Fruit fly (Drosophila melanogaster) whole organism, prepupa: ENCODE data around the gene Marcal1.

ENCODE experiments used
- CG10631 ChIP-seq: fragments of 200-800 bp; sonication (Bioruptor generic); optimal IDR thresholded peaks from 2 replicates; lab custom pipeline; 2016; ENCODE audit warnings: missing biosample characterization, missing genetic modification characterization
- CG11294 ChIP-seq: fragments of 200-800 bp; sonication (Bioruptor generic); IDR thresholded peaks from 2 replicates; pipeline ENCODE4 v1.3.6; 2022; ENCODE audit warnings: missing biosample characterization, missing genetic modification characterization
- CG11762 ChIP-seq: fragments of 200-800 bp; sonication (Bioruptor generic); optimal IDR thresholded peaks from 3 replicates; lab custom pipeline; 2016; ENCODE audit warnings: missing biosample characterization, missing genetic modification characterization; ENCODE audit not compliant: insufficient read depth
- CG15336 ChIP-seq: fragments of 200-800 bp; sonication (Bioruptor generic); IDR thresholded peaks from 2 replicates; pipeline ENCODE4 v1.3.6; 2022; ENCODE audit warnings: missing biosample characterization, missing genetic modification characterization
- CG1621 ChIP-seq: fragments of 200-800 bp; sonication (Bioruptor generic); optimal IDR thresholded peaks from 3 replicates; lab custom pipeline; 2018; ENCODE audit warnings: missing biosample characterization, mild to moderate bottlenecking, missing genetic modification characterization
- CG16779 ChIP-seq: fragments of 200-800 bp; sonication (Bioruptor generic); optimal IDR thresholded peaks from 3 replicates; lab custom pipeline; 2017; ENCODE audit warnings: missing biosample characterization, mild to moderate bottlenecking, missing genetic modification characterization
- CG31627 ChIP-seq: fragments of 200-800 bp; sonication (Bioruptor generic); optimal IDR thresholded peaks from 3 replicates; lab custom pipeline; 2016; ENCODE audit warnings: missing biosample characterization, missing genetic modification characterization
- CG3919 ChIP-seq: fragments of 200-800 bp; sonication (Bioruptor generic); optimal IDR thresholded peaks from 3 replicates; lab custom pipeline; 2016; ENCODE audit warnings: missing biosample characterization, missing genetic modification characterization
- CG6163 ChIP-seq: fragments of 200-800 bp; sonication (Bioruptor generic); IDR thresholded peaks from 3 replicates; pipeline ENCODE4 v1.3.6; 2022; ENCODE audit warnings: missing biosample characterization, missing genetic modification characterization
- CG6808 ChIP-seq: fragments of 200-800 bp; sonication (Bioruptor generic); optimal IDR thresholded peaks from 3 replicates; lab custom pipeline; 2017; ENCODE audit warnings: missing biosample characterization, missing genetic modification characterization, mild to moderate bottlenecking, moderate library complexity, missing genetic modification reagents
- CG6854 ChIP-seq: fragments of 200-800 bp; sonication (Bioruptor generic); optimal IDR thresholded peaks from 2 replicates; lab custom pipeline; 2017; ENCODE audit warnings: missing biosample characterization, mild to moderate bottlenecking, missing genetic modification characterization
- CG8119 ChIP-seq: fragments of 200-800 bp; sonication (Bioruptor generic); IDR thresholded peaks from 3 replicates; pipeline ENCODE4 v1.3.6; 2022; ENCODE audit warnings: missing biosample characterization, missing genetic modification characterization
- CG8319 ChIP-seq: fragments of 200-800 bp; sonication (Bioruptor generic); optimal IDR thresholded peaks from 3 replicates; lab custom pipeline; 2016; ENCODE audit warnings: missing biosample characterization, missing genetic modification characterization
- CG8632 ChIP-seq: fragments of 200-800 bp; sonication (Bioruptor generic); optimal IDR thresholded peaks from 3 replicates; lab custom pipeline; 2016; ENCODE audit warnings: missing biosample characterization, missing genetic modification characterization
- CG9139 ChIP-seq: fragments of 200-800 bp; sonication (Bioruptor generic); optimal IDR thresholded peaks from 3 replicates; lab custom pipeline; 2017; ENCODE audit warnings: missing biosample characterization, mild to moderate bottlenecking, missing genetic modification characterization
- Eip78C ChIP-seq: fragments of 200-800 bp; sonication (Bioruptor generic); peaks from one replicate; lab custom pipeline; 2016; ENCODE audit warnings: missing biosample characterization, missing genetic modification characterization
- Eip93F ChIP-seq: fragments of 200-800 bp; sonication (Bioruptor generic); optimal IDR thresholded peaks from 2 replicates; lab custom pipeline; 2016; ENCODE audit warnings: missing biosample characterization, mild to moderate bottlenecking, missing genetic modification characterization
- Ets21C ChIP-seq: fragments of 200-800 bp; sonication (Bioruptor generic); optimal IDR thresholded peaks from 3 replicates; lab custom pipeline; 2016; ENCODE audit warnings: missing biosample characterization, missing genetic modification characterization
- Gug ChIP-seq: fragments of 200-800 bp; sonication (Bioruptor generic); IDR thresholded peaks from 2 replicates; pipeline ENCODE4 v1.3.6; 2022; ENCODE audit warnings: missing biosample characterization, missing genetic modification characterization
- Hr38 ChIP-seq: sonication (Bioruptor generic); optimal IDR thresholded peaks from 2 replicates; lab custom pipeline; 2016; ENCODE audit warnings: missing biosample characterization, missing genetic modification characterization
- Hr39 ChIP-seq: fragments of 200-800 bp; sonication (Bioruptor generic); optimal IDR thresholded peaks from 2 replicates; lab custom pipeline; 2016; ENCODE audit warnings: missing biosample characterization, missing genetic modification characterization
- Hr4 ChIP-seq: fragments of 200-800 bp; sonication (Bioruptor generic); optimal IDR thresholded peaks from 3 replicates; lab custom pipeline; 2016; ENCODE audit warnings: missing biosample characterization, missing genetic modification characterization
- Lpt ChIP-seq: fragments of 200-800 bp; sonication (Bioruptor generic); optimal IDR thresholded peaks from 3 replicates; lab custom pipeline; 2016; ENCODE audit warnings: missing biosample characterization, missing genetic modification characterization
- OdsH ChIP-seq: fragments of 200-800 bp; sonication (Bioruptor generic); optimal IDR thresholded peaks from 3 replicates; lab custom pipeline; 2016; ENCODE audit warnings: missing biosample characterization, missing genetic modification characterization
- Smox ChIP-seq: fragments of 200-800 bp; sonication (Bioruptor generic); optimal IDR thresholded peaks from 3 replicates; lab custom pipeline; 2016; ENCODE audit warnings: missing biosample characterization, missing genetic modification characterization
- Sox102F ChIP-seq: fragments of 200-800 bp; sonication (Bioruptor generic); optimal IDR thresholded peaks from 2 replicates; lab custom pipeline; 2016; ENCODE audit warnings: missing biosample characterization, mild to moderate bottlenecking, missing genetic modification characterization
- Sox14 ChIP-seq: fragments of 200-800 bp; sonication (Bioruptor generic); optimal IDR thresholded peaks from 3 replicates; lab custom pipeline; 2016; ENCODE audit warnings: missing biosample characterization, missing genetic modification characterization
- cyc ChIP-seq: fragments of 200-800 bp; sonication (Bioruptor generic); optimal IDR thresholded peaks from 3 replicates; lab custom pipeline; 2016; ENCODE audit warnings: missing biosample characterization, missing genetic modification characterization
- dac ChIP-seq: fragments of 200-800 bp; sonication (Bioruptor generic); optimal IDR thresholded peaks from 2 replicates; lab custom pipeline; 2017; ENCODE audit warnings: missing biosample characterization, mild to moderate bottlenecking, missing genetic modification characterization
- dsx ChIP-seq: fragments of 200-800 bp; optimal IDR thresholded peaks from 3 replicates; lab custom pipeline; 2019; ENCODE audit warnings: missing biosample characterization, mild to moderate bottlenecking, missing genetic modification characterization, moderate library complexity; ENCODE audit not compliant: poor library complexity, severe bottlenecking
- eg ChIP-seq: fragments of 200-800 bp; sonication (Bioruptor generic); IDR thresholded peaks from 3 replicates; pipeline ENCODE4 v1.3.6; 2022; ENCODE audit warnings: missing biosample characterization, missing genetic modification characterization
- fd59A ChIP-seq: fragments of 200-800 bp; sonication (Bioruptor generic); optimal IDR thresholded peaks from 2 replicates; lab custom pipeline; 2017; ENCODE audit warnings: missing biosample characterization, mild to moderate bottlenecking, missing genetic modification characterization, missing genetic modification reagents
- fkh ChIP-seq: fragments of 200-800 bp; sonication (Bioruptor generic); optimal IDR thresholded peaks from 3 replicates; lab custom pipeline; 2017; ENCODE audit warnings: missing biosample characterization, mild to moderate bottlenecking, missing genetic modification characterization, moderate library complexity
- lz ChIP-seq: fragments of 200-800 bp; sonication (Bioruptor generic); optimal IDR thresholded peaks from 3 replicates; lab custom pipeline; 2016; ENCODE audit warnings: missing biosample characterization, missing genetic modification characterization
- salr ChIP-seq, 2 experiments: fragments of 200-800 bp; sonication (Bioruptor generic); optimal IDR thresholded peaks; 3 replicates each; lab custom pipeline; 2016 to 2018; ENCODE audit warnings: missing biosample characterization in 2 of 2, missing genetic modification characterization in 2 of 2, mild to moderate bottlenecking in 1 of 2
- ss ChIP-seq, 2 experiments: fragments of 200-800 bp; sonication (Bioruptor generic); optimal IDR thresholded peaks; 2 replicates in 1 of 2; 3 replicates in 1 of 2; lab custom pipeline; 2017 to 2018; ENCODE audit warnings: mild to moderate bottlenecking in 2 of 2, missing biosample characterization in 2 of 2, missing genetic modification characterization in 2 of 2, moderate library complexity in 1 of 2
- svp ChIP-seq: fragments of 200-800 bp; sonication (Bioruptor generic); peaks from one replicate; lab custom pipeline; 2016; ENCODE audit warnings: missing biosample characterization, missing genetic modification characterization
- topi ChIP-seq: fragments of 200-800 bp; sonication (Bioruptor generic); optimal IDR thresholded peaks from 3 replicates; lab custom pipeline; 2016; ENCODE audit warnings: missing biosample characterization, missing genetic modification characterization
- vri ChIP-seq: fragments of 200-800 bp; sonication (Bioruptor generic); optimal IDR thresholded peaks from 3 replicates; lab custom pipeline; 2016; ENCODE audit warnings: missing biosample characterization, mild to moderate bottlenecking, missing genetic modification characterization

Gene Marcal1

dm6 chr2L:5000287-5000871 lies 45.1 kb downstream of the Marcal1 start (continued):
- TF ChIP-seq lz (GFP tag; lab: Kevin White, UChicago), result peak; percentile 92
- peak; percentile 53 for TF ChIP-seq CG8319
- peak; percentile 92 for TF ChIP-seq svp (GFP tag; lab: Kevin White, UChicago)
- TF ChIP-seq Ets21C (GFP tag; lab: Kevin White, UChicago), result peak; percentile 80
- peak; percentile 84 for TF ChIP-seq CG3919 (GFP tag; lab: Kevin White, UChicago)
- peak; percentile 69 for TF ChIP-seq eg (GFP tag; lab: Robert Waterston, UW)
- peak; percentile 79 for TF ChIP-seq CG8632 (GFP tag; lab: Kevin White, UChicago)
- peak; percentile 79 for TF ChIP-seq Hr39 (GFP tag; lab: Kevin White, UChicago)
- peak; percentile 79 for TF ChIP-seq CG6854 (GFP tag; lab: Kevin White, UChicago)
- TF ChIP-seq Eip78C, result peak; percentile 96
- TF ChIP-seq OdsH (GFP tag; lab: Kevin White, UChicago), result peak; percentile 81
- peak; percentile 89 to 95 for TF ChIP-seq ss (GFP tag; optimal IDR thresholded peaks at IDR 0.05; lab: Kevin White, UChicago)
- peak; percentile 87 for TF ChIP-seq CG31627 (GFP tag; lab: Kevin White, UChicago)
- no peak for TF ChIP-seq Hr38 (GFP tag; lab: Kevin White, UChicago)
- peak; percentile 86 for TF ChIP-seq Smox
- peak; percentile 85 for TF ChIP-seq Sox14
- peak; percentile 69 for TF ChIP-seq fkh
- TF ChIP-seq, all 60 proteins: peak for 59

dm6 chr2L:5000919-5001581 lies 45.7 kb downstream of the Marcal1 start:
- TF ChIP-seq CG6163 (peak; percentile 65), eg (GFP tag; lab: Robert Waterston, UW) (peak; percentile 73), Eip93F (GFP tag; lab: Kevin White, UChicago) (no peak), dsx (GFP tag; lab: Kevin White, UChicago) (peak; percentile 57), CG9139 (GFP tag; lab: Kevin White, UChicago) (no peak), salr (GFP tag; optimal IDR thresholded peaks at IDR 0.05; lab: Kevin White, UChicago) (peak in 1 of 2 experiments; percentile 23), CG11294 (GFP tag; lab: Robert Waterston, UW) (peak; percentile 62), Gug (GFP tag; lab: Robert Waterston, UW) (peak; percentile 49; the same call in 1 of the 2 replicates), OdsH (GFP tag; lab: Kevin White, UChicago) (peak; percentile 9), CG10631 (GFP tag; lab: Kevin White, UChicago) (no peak), svp (GFP tag; lab: Kevin White, UChicago) (peak; percentile 2), CG15336 (GFP tag; lab: Robert Waterston, UW) (peak; percentile 7; the same call in 1 of the 2 replicates), Hr4 (GFP tag; lab: Kevin White, UChicago) (peak; percentile 2)
- TF ChIP-seq, all 60 proteins: peak for 10

- TF ChIP-seq Lpt (GFP tag; lab: Kevin White, UChicago) (no peak), dac (GFP tag; lab: Kevin White, UChicago) (no peak), Sox102F (no peak), Sox14 (no peak), cyc (no peak), vri (GFP tag; lab: Kevin White, UChicago) (peak; percentile 90)
Measured at dm6 chr2L:5001582-5001929, 46.2 kb downstream of the Marcal1 start.

DNA sequence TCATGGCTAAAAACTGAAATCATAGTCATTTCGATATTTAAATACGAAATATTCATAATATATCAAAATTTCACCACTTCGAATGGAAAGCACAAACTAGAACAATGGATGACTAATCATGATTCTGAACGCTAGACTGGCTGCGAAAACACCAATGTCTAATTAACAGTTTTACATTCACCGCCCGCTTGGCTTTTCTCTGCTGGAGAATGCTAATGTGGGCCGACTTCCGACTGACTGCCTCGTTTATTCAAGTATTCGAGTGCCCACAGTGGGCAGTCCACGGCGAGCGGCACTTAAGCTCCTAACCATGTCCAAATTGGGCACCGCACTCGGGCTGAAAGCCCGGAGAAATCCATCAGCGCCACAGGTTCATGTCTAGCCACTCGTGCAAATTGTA lies 46.7 kb downstream of the Marcal1 start:
- TF ChIP-seq Eip78C (peak; percentile 21), CG8119 (GFP tag; lab: Robert Waterston, UW) (no peak), CG1621 (no peak), CG11762 (GFP tag; lab: Kevin White, UChicago) (no peak), topi (no peak), Hr4 (GFP tag; lab: Kevin White, UChicago) (no peak), fd59A (GFP tag; lab: Kevin White, UChicago) (no peak), CG6808 (GFP tag; lab: Kevin White, UChicago) (no peak), CG8319 (no peak), svp (GFP tag; lab: Kevin White, UChicago) (peak; percentile 52), CG16779 (tag; lab: Kevin White, UChicago) (no peak)
